Worm (Caenorhabditis elegans) whole organism, L2 larva: Measurements from ENCODE around the gene srh-19.

Experiments
- C34F6.9 ChIP-seq: fragments of 150-350 bp; optimal IDR thresholded peaks from 2 replicates; lab custom pipeline; 2014; ENCODE audit warnings: missing biosample characterization, missing genetic modification characterization
- F13H6.1 ChIP-seq: sonication (generic microtip); optimal IDR thresholded peaks from 2 replicates; lab custom pipeline; 2016; ENCODE audit warnings: missing genetic modification characterization, missing compliant biosample characterization
- Y55F3AM.14 ChIP-seq: fragments of 200-800 bp; sonication (Bioruptor generic); optimal IDR thresholded peaks from 2 replicates; lab custom pipeline; 2018; ENCODE audit warnings: mild to moderate bottlenecking, missing genetic modification characterization, missing compliant biosample characterization
- ZK546.5 ChIP-seq: sonication (generic microtip); optimal IDR thresholded peaks from 2 replicates; lab custom pipeline; 2017; ENCODE audit warnings: missing biosample characterization, missing genetic modification characterization
- alr-1 ChIP-seq: fragments of 150-350 bp; optimal IDR thresholded peaks from 2 replicates; lab custom pipeline; 2014; ENCODE audit warnings: missing biosample characterization, missing genetic modification characterization
- aly-2 ChIP-seq: fragments of 150-350 bp; optimal IDR thresholded peaks from 2 replicates; lab custom pipeline; 2014; ENCODE audit warnings: missing biosample characterization, missing genetic modification characterization
- ama-1 ChIP-seq: fragments of 150-350 bp; optimal IDR thresholded peaks from 2 replicates; lab custom pipeline; 2018; ENCODE audit warnings: inconsistent platforms
- ceh-16 ChIP-seq: fragments of 150-350 bp; optimal IDR thresholded peaks from 2 replicates; lab custom pipeline; 2014; ENCODE audit warnings: missing biosample characterization, missing genetic modification characterization
- ceh-82 ChIP-seq: fragments of 150-350 bp; optimal IDR thresholded peaks from 2 replicates; lab custom pipeline; 2014; ENCODE audit warnings: missing biosample characterization, missing genetic modification characterization
- crh-2 ChIP-seq: sonication (generic microtip); optimal IDR thresholded peaks from 2 replicates; lab custom pipeline; 2017; ENCODE audit warnings: missing biosample characterization, missing genetic modification characterization
- dmd-4 ChIP-seq: sonication (generic microtip); optimal IDR thresholded peaks from 2 replicates; lab custom pipeline; 2017; ENCODE audit warnings: missing biosample characterization, missing genetic modification characterization
- elt-1 ChIP-seq: fragments of 150-350 bp; optimal IDR thresholded peaks from 2 replicates; lab custom pipeline; 2014; ENCODE audit warnings: missing biosample characterization, missing genetic modification characterization
- elt-3 ChIP-seq: sonication (generic microtip); optimal IDR thresholded peaks from 2 replicates; lab custom pipeline; 2017; ENCODE audit warnings: missing biosample characterization, missing genetic modification characterization
- fos-1 ChIP-seq: fragments of 150-350 bp; optimal IDR thresholded peaks from 2 replicates; lab custom pipeline; 2014; ENCODE audit warnings: missing biosample characterization, missing genetic modification characterization
- gmeb-1 ChIP-seq: fragments of 150-350 bp; optimal IDR thresholded peaks from 2 replicates; lab custom pipeline; 2014; ENCODE audit warnings: missing biosample characterization, missing genetic modification characterization
- lin-11 ChIP-seq: fragments of 150-350 bp; sonication (generic microtip); optimal IDR thresholded peaks from 2 replicates; lab custom pipeline; 2014; ENCODE audit warnings: missing biosample characterization, missing genetic modification characterization, inconsistent platforms, mixed read lengths
- lin-13 ChIP-seq: fragments of 150-350 bp; optimal IDR thresholded peaks from 2 replicates; lab custom pipeline; 2014; ENCODE audit warnings: missing biosample characterization, missing genetic modification reagents, missing genetic modification characterization
- lsy-2 ChIP-seq, 2 experiments: fragments of 150-350 bp in 1 of 2; sonication (generic microtip) in 1 of 2; optimal IDR thresholded peaks; 2 replicates each; lab custom pipeline; 2014 to 2017; ENCODE audit warnings: missing biosample characterization in 2 of 2, missing genetic modification characterization in 2 of 2
- mab-5 ChIP-seq: fragments of 150-350 bp; optimal IDR thresholded peaks from 2 replicates; lab custom pipeline; 2014; ENCODE audit warnings: missing biosample characterization, missing genetic modification characterization
- mbf-1 ChIP-seq: sonication (generic microtip); optimal IDR thresholded peaks from 2 replicates; lab custom pipeline; 2017; ENCODE audit warnings: missing biosample characterization, missing genetic modification characterization
- mdl-1 ChIP-seq, 2 experiments: fragments of 150-350 bp in 1 of 2; sonication (generic microtip) in 1 of 2; optimal IDR thresholded peaks; 2 replicates each; lab custom pipeline; 2017; ENCODE audit warnings: missing biosample characterization in 2 of 2, missing genetic modification characterization in 2 of 2
- nhr-10 ChIP-seq: sonication (generic microtip); optimal IDR thresholded peaks from 2 replicates; lab custom pipeline; 2017; ENCODE audit warnings: missing biosample characterization, missing genetic modification characterization
- nhr-11 ChIP-seq: fragments of 150-350 bp; optimal IDR thresholded peaks from 2 replicates; lab custom pipeline; 2014; ENCODE audit warnings: missing biosample characterization, missing genetic modification characterization
- nhr-12 ChIP-seq: fragments of 150-350 bp; optimal IDR thresholded peaks from 2 replicates; lab custom pipeline; 2014; ENCODE audit warnings: missing biosample characterization, missing genetic modification characterization
- nhr-129 ChIP-seq: fragments of 150-350 bp; optimal IDR thresholded peaks from 2 replicates; lab custom pipeline; 2014; ENCODE audit warnings: missing biosample characterization, missing genetic modification characterization
- nhr-21 ChIP-seq: fragments of 150-350 bp; optimal IDR thresholded peaks from 2 replicates; lab custom pipeline; 2014; ENCODE audit warnings: missing biosample characterization, missing genetic modification characterization
- nhr-237 ChIP-seq: fragments of 150-350 bp; optimal IDR thresholded peaks from 2 replicates; lab custom pipeline; 2014; ENCODE audit warnings: missing biosample characterization, missing genetic modification characterization
- nhr-25 ChIP-seq: fragments of 150-350 bp; sonication (generic microtip); optimal IDR thresholded peaks from 3 replicates; lab custom pipeline; 2014; ENCODE audit warnings: missing biosample characterization, missing genetic modification characterization
- nhr-77 ChIP-seq: fragments of 150-350 bp; optimal IDR thresholded peaks from 2 replicates; lab custom pipeline; 2014; ENCODE audit warnings: missing biosample characterization, missing genetic modification characterization
- sem-4 ChIP-seq: fragments of 150-350 bp; optimal IDR thresholded peaks from 2 replicates; lab custom pipeline; 2014; ENCODE audit warnings: missing biosample characterization, missing genetic modification reagents, missing genetic modification characterization
- sma-3 ChIP-seq: sonication (generic microtip); optimal IDR thresholded peaks from 2 replicates; lab custom pipeline; 2016; ENCODE audit warnings: missing genetic modification reagents, missing genetic modification characterization, missing compliant biosample characterization
- sma-9 ChIP-seq, 2 experiments: fragments of 150-350 bp in 1 of 2; sonication (generic microtip) in 1 of 2; optimal IDR thresholded peaks; 2 replicates each; lab custom pipeline; 2014 to 2016; ENCODE audit warnings: missing genetic modification characterization in 2 of 2, mild to moderate bottlenecking in 1 of 2, missing biosample characterization in 1 of 2, missing compliant biosample characterization in 1 of 2, missing genetic modification reagents in 1 of 2, moderate library complexity in 1 of 2
- unc-39 ChIP-seq: fragments of 150-350 bp; optimal IDR thresholded peaks from 2 replicates; lab custom pipeline; 2014; ENCODE audit warnings: missing biosample characterization, missing genetic modification characterization
- unc-55 ChIP-seq: fragments of 150-350 bp; sonication (generic microtip); optimal IDR thresholded peaks from 3 replicates; lab custom pipeline; 2014; ENCODE audit warnings: missing biosample characterization, missing genetic modification reagents, missing genetic modification characterization
- zag-1 ChIP-seq: fragments of 150-350 bp; optimal IDR thresholded peaks from 2 replicates; lab custom pipeline; 2014; ENCODE audit warnings: missing biosample characterization, missing genetic modification characterization
- ztf-1 ChIP-seq: fragments of 200-800 bp; sonication (Bioruptor generic); conservative IDR thresholded peaks from 2 replicates; pipeline ENCODE4 v1.3.6; 2022; ENCODE audit warnings: missing genetic modification characterization, missing compliant biosample characterization
- ztf-11 ChIP-seq: sonication (generic microtip); optimal IDR thresholded peaks from 2 replicates; lab custom pipeline; 2017; ENCODE audit warnings: missing biosample characterization, missing genetic modification characterization
- ztf-4 ChIP-seq: fragments of 150-350 bp; optimal IDR thresholded peaks from 2 replicates; lab custom pipeline; 2014; ENCODE audit warnings: missing biosample characterization, missing genetic modification characterization

Gene srh-19

DNA sequence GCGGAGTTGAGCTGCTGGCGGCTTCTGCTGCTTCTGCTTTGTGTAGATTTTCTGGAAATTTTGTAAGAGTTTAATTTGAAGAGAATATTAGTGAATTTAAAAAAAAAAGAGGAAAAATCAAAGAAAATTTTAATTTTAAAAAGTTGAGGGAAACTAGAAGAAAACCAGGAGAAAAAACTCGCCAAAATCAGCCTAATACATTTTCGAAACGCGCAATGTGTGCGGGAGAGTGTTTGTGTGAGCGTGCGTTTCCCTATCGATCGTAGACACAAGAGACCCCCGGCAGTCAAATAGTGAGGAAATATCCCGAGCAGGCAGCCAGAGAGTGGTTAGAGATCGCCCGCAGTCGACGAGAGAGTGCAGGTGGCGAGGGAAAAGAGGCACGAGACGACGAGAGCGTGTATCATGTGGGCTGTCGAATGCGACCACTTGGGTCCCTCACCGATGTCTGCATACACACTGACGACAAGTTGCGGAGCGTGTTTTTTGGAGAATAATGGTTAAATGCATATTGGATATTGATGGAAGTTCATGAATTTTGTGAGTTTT is 33.7 kb downstream of the srh-19 start, which contains the start of gene zfp-3 (continued):
- peak; percentile 98 for TF ChIP-seq C34F6.9 (tag; lab: Kevin White, UChicago)
- TF ChIP-seq sma-3: peak; percentile 94
- TF ChIP-seq ztf-1 (GFP tag; lab: Robert Waterston, UW): no peak
- no peak for TF ChIP-seq nhr-12 (tag; lab: Kevin White, UChicago)
- TF ChIP-seq nhr-10: peak; percentile 53
- no peak for TF ChIP-seq elt-1
- TF ChIP-seq dmd-4 (tag; lab: Kevin White, UChicago): no peak
- peak; percentile 44 for TF ChIP-seq ceh-16 (tag; lab: Kevin White, UChicago)
- TF ChIP-seq alr-1 (tag; lab: Kevin White, UChicago): no peak
- peak; percentile 97 for TF ChIP-seq mdl-1 (tag; optimal IDR thresholded peaks at IDR 0.05; lab: Kevin White, UChicago)
- TF ChIP-seq nhr-237 (tag; lab: Kevin White, UChicago): peak; percentile 75
- TF ChIP-seq ama-1: peak; percentile 62
- TF ChIP-seq nhr-11 (tag; lab: Kevin White, UChicago): no peak
- no peak for TF ChIP-seq mbf-1 (tag; lab: Kevin White, UChicago)
- TF ChIP-seq nhr-25: peak; percentile 96
- TF ChIP-seq unc-39 (tag; lab: Kevin White, UChicago): no peak
- peak; percentile 87 for TF ChIP-seq sem-4 (tag; lab: Kevin White, UChicago)
- peak; percentile 36 for TF ChIP-seq nhr-77 (tag; lab: Kevin White, UChicago)
- TF ChIP-seq elt-3 (tag; lab: Kevin White, UChicago): no peak
- TF ChIP-seq aly-2 (tag; lab: Kevin White, UChicago): no peak
- peak; percentile 14 for TF ChIP-seq ztf-11 (tag; lab: Kevin White, UChicago)
- peak; percentile 98 for TF ChIP-seq F13H6.1 (tag; lab: Kevin White, UChicago)
- TF ChIP-seq, all 48 proteins: peak for 35

DNA sequence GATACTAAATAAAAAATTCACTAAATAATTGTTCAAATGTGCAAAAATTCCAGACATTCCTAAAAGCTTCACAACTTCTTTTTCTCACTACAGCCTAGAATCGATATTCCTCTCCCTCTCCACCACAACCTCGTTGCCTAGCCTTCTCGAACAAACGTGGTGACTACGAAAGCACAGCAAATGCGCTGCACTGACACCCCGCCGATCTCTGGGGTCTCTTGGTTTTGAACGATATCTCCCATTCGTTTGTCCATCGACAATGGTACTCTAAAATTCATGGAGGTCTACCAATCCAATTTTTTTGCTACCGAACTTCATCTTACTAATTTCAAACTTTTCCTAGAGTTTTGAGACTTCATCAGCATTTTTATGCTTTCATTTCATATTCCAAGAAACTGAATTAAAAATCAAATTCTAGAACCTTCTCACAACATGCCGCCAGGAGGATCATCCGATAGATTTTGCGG is 37.4 kb downstream of the srh-19 start, which contains the start of gene W05H7.1:
W05H7.1 (plus strand) TSS at position 417 of the 467 bp plus-strand sequence.
- TF ChIP-seq ceh-16 (tag; lab: Kevin White, UChicago) (no peak), lin-13 (GFP tag; lab: Kevin White, UChicago) (peak; percentile 14), mdl-1 (tag; optimal IDR thresholded peaks at IDR 0.05; lab: Kevin White, UChicago) (peak in 1 of 2 experiments; percentile 22), gmeb-1 (tag; lab: Kevin White, UChicago) (no peak), fos-1 (peak; percentile 18), lsy-2 (tag; optimal IDR thresholded peaks at IDR 0.05; lab: Kevin White, UChicago) (peak in 1 of 2 experiments; percentile 51), F13H6.1 (tag; lab: Kevin White, UChicago) (peak; percentile 37), ztf-4 (tag; lab: Kevin White, UChicago) (no peak), nhr-129 (tag; lab: Kevin White, UChicago) (peak; percentile 70), unc-55 (GFP tag; lab: Kevin White, UChicago) (peak; percentile 72), lin-11 (peak; percentile 41), ZK546.5 (tag; lab: Kevin White, UChicago) (no peak), sma-9 (GFP tag; optimal IDR thresholded peaks at IDR 0.05; lab: Kevin White, UChicago) (peak; percentile 28), sma-9 (tag; optimal IDR thresholded peaks at IDR 0.05; lab: Kevin White, UChicago) (no peak), ama-1 (no peak), crh-2 (peak; percentile 51), C34F6.9 (tag; lab: Kevin White, UChicago) (peak; percentile 60), mab-5 (no peak), sma-3 (peak; percentile 3), nhr-25 (peak; percentile 38)

DNA sequence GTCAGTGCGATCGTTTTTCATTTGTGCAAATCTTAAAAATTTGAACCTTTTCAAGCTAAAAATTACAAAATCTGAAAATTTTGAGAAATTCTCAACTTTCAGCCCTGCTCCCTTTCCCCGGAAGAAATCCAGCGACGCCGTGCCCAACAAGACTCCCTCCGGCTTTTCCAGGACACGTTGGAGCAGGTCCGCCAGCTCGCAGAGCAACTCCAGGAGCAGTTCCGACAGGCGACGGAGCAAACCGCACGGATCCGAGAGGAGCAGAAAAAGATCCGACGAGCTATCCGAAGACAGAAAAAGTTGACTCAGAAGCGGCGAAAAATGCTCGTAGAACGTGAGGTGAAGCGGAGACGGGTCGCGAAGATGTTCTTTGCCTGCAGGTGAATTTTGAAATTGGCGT is 38.3 kb downstream of the srh-19 start:
- TF ChIP-seq fos-1 (no peak), gmeb-1 (tag; lab: Kevin White, UChicago) (no peak), crh-2 (no peak), zag-1 (tag; lab: Kevin White, UChicago) (no peak), ceh-82 (tag; lab: Kevin White, UChicago) (no peak), nhr-237 (tag; lab: Kevin White, UChicago) (no peak), Y55F3AM.14 (GFP tag; lab: Kevin White, UChicago) (no peak), elt-1 (no peak), dmd-4 (tag; lab: Kevin White, UChicago) (no peak), aly-2 (tag; lab: Kevin White, UChicago) (no peak), sem-4 (tag; lab: Kevin White, UChicago) (no peak), ztf-4 (tag; lab: Kevin White, UChicago) (no peak), F13H6.1 (tag; lab: Kevin White, UChicago) (no peak), ztf-11 (tag; lab: Kevin White, UChicago) (no peak), nhr-21 (no peak), sma-9 (GFP tag; optimal IDR thresholded peaks at IDR 0.05; lab: Kevin White, UChicago) (no peak), sma-9 (tag; optimal IDR thresholded peaks at IDR 0.05; lab: Kevin White, UChicago) (no peak)
